Worm (Caenorhabditis elegans): ENCODE measurements around the gene lipl-8.
"Not testable (repeated sequence)": the region's sequence is repeated elsewhere in the genome, so short reads cannot be mapped to it uniquely, and the experiment has no call there.

lipl-8 gene

ce11 chrV:14750357-14750756, 1.8 kb upstream of the lipl-8 start, which contains the start of gene nspa-10:
nspa-10 (minus strand) TSS chrV:14750457.
- TF ChIP-seq B0310.2 (tag; optimal IDR thresholded peaks at IDR 0.05); hmg-4 (GFP tag; optimal IDR thresholded peaks at IDR 0.05); hmbx-1 (tag; optimal IDR thresholded peaks at IDR 0.05): not testable (repeated sequence)

ce11 chrV:14746975-14747374, 1.5 kb downstream of the lipl-8 start:
- TF ChIP-seq B0310.2 (tag; optimal IDR thresholded peaks at IDR 0.05) (no peak), ets-7 (tag; optimal IDR thresholded peaks at IDR 0.05) (no peak), scrt-1 (GFP tag; IDR thresholded peaks at IDR 0.05) (no peak), tra-4 (tag; optimal IDR thresholded peaks at IDR 0.05) (no peak), flt-1 (GFP tag; IDR thresholded peaks at IDR 0.05) (no peak), F13C5.2 (tag; optimal IDR thresholded peaks at IDR 0.05) (no peak), tbx-11 (GFP tag; IDR thresholded peaks at IDR 0.05) (no peak), ceh-13 (GFP tag; optimal IDR thresholded peaks at IDR 0.05) (no peak), aly-1 (tag; optimal IDR thresholded peaks at IDR 0.05) (no peak), hmg-4 (GFP tag; optimal IDR thresholded peaks at IDR 0.05) (no peak), ceh-36 (tag; optimal IDR thresholded peaks at IDR 0.05) (no peak)

- no peak for TF ChIP-seq tbx-11 (GFP tag; IDR thresholded peaks at IDR 0.05)
- no peak for TF ChIP-seq B0310.2 (tag; optimal IDR thresholded peaks at IDR 0.05)
- TF ChIP-seq hmbx-1 (tag; optimal IDR thresholded peaks at IDR 0.05), result no peak
- no peak for TF ChIP-seq tbx-37 (GFP tag; conservative IDR thresholded peaks at IDR 0.05)
- TF ChIP-seq hmg-4 (GFP tag; optimal IDR thresholded peaks at IDR 0.05), result no peak
- TF ChIP-seq ceh-36 (tag; optimal IDR thresholded peaks at IDR 0.05), result no peak
- no peak for TF ChIP-seq tra-4 (tag; optimal IDR thresholded peaks at IDR 0.05)
- no peak for TF ChIP-seq ets-7 (tag; optimal IDR thresholded peaks at IDR 0.05)
- no peak for TF ChIP-seq ceh-13 (GFP tag; optimal IDR thresholded peaks at IDR 0.05)
- no peak for TF ChIP-seq F13C5.2 (tag; optimal IDR thresholded peaks at IDR 0.05)
- no peak for TF ChIP-seq ama-1 (optimal IDR thresholded peaks at IDR 0.05)
Observed at ce11 chrV:14744824-14745223, 3.7 kb downstream of the lipl-8 start.

ce11 chrV:14741233-14741632, 7.3 kb downstream of the lipl-8 start, which contains the start of gene Y50E8A.6:
Y50E8A.6 (minus strand) TSS chrV:14741333.
- no peak for TF ChIP-seq pes-1 (GFP tag; IDR thresholded peaks at IDR 0.05)
- no peak for TF ChIP-seq ama-1 (optimal IDR thresholded peaks at IDR 0.05)
- no peak for TF ChIP-seq hmbx-1 (tag; optimal IDR thresholded peaks at IDR 0.05)
- no peak for TF ChIP-seq scrt-1 (GFP tag; IDR thresholded peaks at IDR 0.05)
- no peak for TF ChIP-seq flt-1 (GFP tag; IDR thresholded peaks at IDR 0.05)
- no peak for TF ChIP-seq aly-1 (tag; optimal IDR thresholded peaks at IDR 0.05)
- no peak for TF ChIP-seq hnd-1 (tag; optimal IDR thresholded peaks at IDR 0.05)
- no peak for TF ChIP-seq sea-1 (GFP tag; conservative IDR thresholded peaks at IDR 0.05)
- TF ChIP-seq tra-4 (tag; optimal IDR thresholded peaks at IDR 0.05), result no peak
- TF ChIP-seq ets-7 (tag; optimal IDR thresholded peaks at IDR 0.05), result no peak
- no peak for TF ChIP-seq hmg-4 (GFP tag; optimal IDR thresholded peaks at IDR 0.05)
- TF ChIP-seq tbx-11 (GFP tag; IDR thresholded peaks at IDR 0.05), result no peak
- TF ChIP-seq ceh-13 (GFP tag; optimal IDR thresholded peaks at IDR 0.05), result no peak
- no peak for TF ChIP-seq tbx-37 (GFP tag; conservative IDR thresholded peaks at IDR 0.05)
- TF ChIP-seq ceh-36 (tag; optimal IDR thresholded peaks at IDR 0.05), result no peak
- TF ChIP-seq F13C5.2 (tag; optimal IDR thresholded peaks at IDR 0.05), result no peak
- TF ChIP-seq B0310.2 (tag; optimal IDR thresholded peaks at IDR 0.05), result no peak

ce11 chrV:14736851-14737250, 11.7 kb downstream of the lipl-8 start, which contains the start of gene Y50E8A.5:
Y50E8A.5 (minus strand) TSS chrV:14736951.
- TF ChIP-seq tbx-37 (GFP tag; conservative IDR thresholded peaks at IDR 0.05) (no peak), ets-7 (tag; optimal IDR thresholded peaks at IDR 0.05) (no peak), hmg-4 (GFP tag; optimal IDR thresholded peaks at IDR 0.05) (no peak), aly-1 (tag; optimal IDR thresholded peaks at IDR 0.05) (no peak), hnd-1 (tag; optimal IDR thresholded peaks at IDR 0.05) (no peak), B0310.2 (tag; optimal IDR thresholded peaks at IDR 0.05) (no peak), F13C5.2 (tag; optimal IDR thresholded peaks at IDR 0.05) (no peak), tbx-11 (GFP tag; IDR thresholded peaks at IDR 0.05) (no peak), tra-4 (tag; optimal IDR thresholded peaks at IDR 0.05) (no peak), ceh-13 (GFP tag; optimal IDR thresholded peaks at IDR 0.05) (no peak)

ce11 chrV:14734187-14734765, 14.2 kb downstream of the lipl-8 start, which contains the start of gene unc-61:
unc-61 (minus strand) TSS chrV:14734237.
- TF ChIP-seq pes-1 (GFP tag; IDR thresholded peaks at IDR 0.05), result no peak
- no peak for TF ChIP-seq tra-4 (tag; optimal IDR thresholded peaks at IDR 0.05)
- TF ChIP-seq hnd-1 (tag; optimal IDR thresholded peaks at IDR 0.05), result no peak
- no peak for TF ChIP-seq sea-1 (GFP tag; conservative IDR thresholded peaks at IDR 0.05)
- no peak for TF ChIP-seq flt-1 (GFP tag; IDR thresholded peaks at IDR 0.05)
- TF ChIP-seq aly-1 (tag; optimal IDR thresholded peaks at IDR 0.05), result no peak

ce11 chrV:14729343-14729742, 19.2 kb downstream of the lipl-8 start, which contains the start of gene oig-3:
oig-3 (plus strand) TSS chrV:14729643.
- no peak for TF ChIP-seq hmbx-1 (tag; optimal IDR thresholded peaks at IDR 0.05)
- TF ChIP-seq ets-7 (tag; optimal IDR thresholded peaks at IDR 0.05), result no peak
- TF ChIP-seq aly-1 (tag; optimal IDR thresholded peaks at IDR 0.05), result no peak
- no peak for TF ChIP-seq sea-1 (GFP tag; conservative IDR thresholded peaks at IDR 0.05)
- no peak for TF ChIP-seq pes-1 (GFP tag; IDR thresholded peaks at IDR 0.05)
- no peak for TF ChIP-seq hnd-1 (tag; optimal IDR thresholded peaks at IDR 0.05)
- no peak for TF ChIP-seq ceh-36 (tag; optimal IDR thresholded peaks at IDR 0.05)

ce11 chrV:14728754-14729153, 19.8 kb downstream of the lipl-8 start, which contains the start of gene Y50E8A.2:
Y50E8A.2 (minus strand) TSS chrV:14728854.
- no peak for TF ChIP-seq B0310.2 (tag; optimal IDR thresholded peaks at IDR 0.05)
- no peak for TF ChIP-seq hmbx-1 (tag; optimal IDR thresholded peaks at IDR 0.05)
